Worm (Caenorhabditis elegans): ENCODE data around the gene rpb-6.

Gene rpb-6

ce11 chrII:10582318-10582717 is 3.1 kb downstream of the rpb-6 start, which contains the start of gene mrps-22:
TSS of gene mrps-22 (plus strand) at chrII:10582618.
- TF ChIP-seq attf-4 (tag; optimal IDR thresholded peaks at IDR 0.05) (no peak), F37D6.2 (tag; optimal IDR thresholded peaks at IDR 0.05) (no peak), ceh-20 (GFP tag; IDR thresholded peaks at IDR 0.05) (no peak), nhr-11 (tag; optimal IDR thresholded peaks at IDR 0.05) (no peak), aha-1 (tag) (no peak), tag-97 (GFP tag; IDR thresholded peaks at IDR 0.05) (no peak), madf-5 (GFP tag; IDR thresholded peaks at IDR 0.05) (no peak)

- TF ChIP-seq nhr-41 (GFP tag; IDR thresholded peaks at IDR 0.05) (no peak), nhr-237 (tag; optimal IDR thresholded peaks at IDR 0.05) (no peak), lsy-2 (tag; optimal IDR thresholded peaks at IDR 0.05) (no peak), set-16 (GFP tag; IDR thresholded peaks at IDR 0.05) (no peak), mxl-2 (GFP tag; conservative IDR thresholded peaks at IDR 0.05) (no peak), jun-1 (tag; optimal IDR thresholded peaks at IDR 0.05) (no peak), nhr-76 (tag; optimal IDR thresholded peaks at IDR 0.05) (no peak), daf-8 (GFP tag; IDR thresholded peaks at IDR 0.05) (no peak), zfp-2 (tag; optimal IDR thresholded peaks at IDR 0.05) (no peak)
Observed at ce11 chrII:10584036-10584435, 4.9 kb downstream of the rpb-6 start, which contains the start of gene algn-9. TSS of gene algn-9 (plus strand) at chrII:10584336.

ce11 chrII:10587742-10588141 is 8.6 kb downstream of the rpb-6 start, which contains the start of gene crn-3:
TSS of gene crn-3 (plus strand) at chrII:10588042.
- TF ChIP-seq saeg-2 (GFP tag; IDR thresholded peaks at IDR 0.05) (no peak), egl-27 (tag; optimal IDR thresholded peaks at IDR 0.05) (no peak), rbr-2 (tag; optimal IDR thresholded peaks at IDR 0.05) (no peak), nhr-41 (GFP tag; IDR thresholded peaks at IDR 0.05) (no peak), nhr-111 (GFP tag; optimal IDR thresholded peaks at IDR 0.05) (no peak), spr-1 (tag; optimal IDR thresholded peaks at IDR 0.05) (no peak), ceh-28 (tag; optimal IDR thresholded peaks at IDR 0.05) (no peak), set-16 (GFP tag; IDR thresholded peaks at IDR 0.05) (no peak), dpl-1 (GFP tag; optimal IDR thresholded peaks at IDR 0.05) (no peak), daf-12 (tag; optimal IDR thresholded peaks at IDR 0.05) (no peak), hmg-1.1 (GFP tag; IDR thresholded peaks at IDR 0.05) (no peak), ztf-7 (tag; optimal IDR thresholded peaks at IDR 0.05) (no peak), mdl-1 (tag; optimal IDR thresholded peaks at IDR 0.05) (no peak), unc-130 (GFP tag; optimal IDR thresholded peaks at IDR 0.05) (no peak), ces-1 (GFP tag; optimal IDR thresholded peaks at IDR 0.05) (no peak), T26A8.4 (GFP tag; IDR thresholded peaks at IDR 0.05) (no peak), dmd-8 (GFP tag; IDR thresholded peaks at IDR 0.05) (no peak), mep-1 (tag; optimal IDR thresholded peaks at IDR 0.05) (no peak)

- TF ChIP-seq F44E2.7 (GFP tag; IDR thresholded peaks at IDR 0.05), result no peak
- no peak for TF ChIP-seq ces-1 (GFP tag; optimal IDR thresholded peaks at IDR 0.05)
- no peak for TF ChIP-seq duxl-1 (tag; optimal IDR thresholded peaks at IDR 0.05; ENCODE audit: poor library complexity)
- no peak for TF ChIP-seq Y75B8A.6 (GFP tag; IDR thresholded peaks at IDR 0.05)
Observed at ce11 chrII:10592452-10592851, 13.3 kb downstream of the rpb-6 start, which contains the start of gene crn-5. TSS of gene crn-5 (plus strand) at chrII:10592752.

ce11 chrII:10594312-10594711 is 15.1 kb downstream of the rpb-6 start:
- TF ChIP-seq ztf-11 (tag; optimal IDR thresholded peaks at IDR 0.05), result no peak
- TF ChIP-seq saeg-2 (GFP tag; IDR thresholded peaks at IDR 0.05), result no peak
- no peak for TF ChIP-seq ces-1 (GFP tag; optimal IDR thresholded peaks at IDR 0.05)
- TF ChIP-seq hlh-11 (tag; optimal IDR thresholded peaks at IDR 0.05), result no peak
- no peak for TF ChIP-seq F37D6.2 (tag; optimal IDR thresholded peaks at IDR 0.05)
- no peak for TF ChIP-seq duxl-1 (tag; optimal IDR thresholded peaks at IDR 0.05; ENCODE audit: poor library complexity)
- no peak for TF ChIP-seq zip-11 (GFP tag; IDR thresholded peaks at IDR 0.05)
- no peak for TF ChIP-seq T20F7.1 (GFP tag; optimal IDR thresholded peaks at IDR 0.05)
- TF ChIP-seq fkh-10 (GFP tag; optimal IDR thresholded peaks at IDR 0.05), result no peak
- TF ChIP-seq unc-39 (tag; optimal IDR thresholded peaks at IDR 0.05), result no peak
- TF ChIP-seq ceh-20 (GFP tag; IDR thresholded peaks at IDR 0.05), result no peak
- no peak for TF ChIP-seq nhr-111 (GFP tag; optimal IDR thresholded peaks at IDR 0.05)
- TF ChIP-seq nhr-48 (tag; optimal IDR thresholded peaks at IDR 0.05), result no peak
- TF ChIP-seq arid-1 (GFP tag; conservative IDR thresholded peaks at IDR 0.05), result no peak
- TF ChIP-seq ztf-7 (tag; optimal IDR thresholded peaks at IDR 0.05), result no peak
- TF ChIP-seq dve-1 (tag; optimal IDR thresholded peaks at IDR 0.05; ENCODE audit: insufficient read depth), result no peak
- no peak for TF ChIP-seq lin-38 (GFP tag; IDR thresholded peaks at IDR 0.05)
- TF ChIP-seq F26F4.8 (GFP tag; conservative IDR thresholded peaks at IDR 0.05), result no peak
